Worm (Caenorhabditis elegans) whole organism, young adult: Measurements from ENCODE around the gene dsl-3.

ENCODE experiments used
- C06A6.2 ChIP-seq: fragments of 200-800 bp; sonication (Bioruptor generic); conservative IDR thresholded peaks from 2 replicates; pipeline ENCODE4 v1.3.6; 2022; ENCODE audit warnings: missing genetic modification characterization, missing compliant biosample characterization
- C17E4.6 ChIP-seq: fragments of 200-800 bp; sonication (Bioruptor generic); IDR thresholded peaks from 2 replicates; pipeline ENCODE4 v1.3.6; 2022; ENCODE audit warnings: missing genetic modification reagents, missing genetic modification characterization, missing compliant biosample characterization
- F37B4.10 ChIP-seq: fragments of 200-800 bp; sonication (Bioruptor generic); IDR thresholded peaks from 2 replicates; pipeline ENCODE4 v1.3.6; 2022; ENCODE audit warnings: missing genetic modification characterization, missing compliant biosample characterization
- Y53G8AR.9 ChIP-seq: fragments of 200-800 bp; sonication (Bioruptor generic); conservative IDR thresholded peaks from 2 replicates; pipeline ENCODE4 v1.3.6; 2022; ENCODE audit warnings: missing genetic modification reagents, missing genetic modification characterization, missing compliant biosample characterization
- Y56A3A.18 ChIP-seq: fragments of 200-800 bp; sonication (Bioruptor generic); IDR thresholded peaks from 2 replicates; pipeline ENCODE4 v1.3.6; 2022; ENCODE audit warnings: missing genetic modification reagents, missing genetic modification characterization, missing compliant biosample characterization
- Y67H2A.10 ChIP-seq: fragments of 200-800 bp; sonication (Bioruptor generic); conservative IDR thresholded peaks from 2 replicates; pipeline ENCODE4 v1.3.6; 2022; ENCODE audit warnings: missing genetic modification reagents, missing genetic modification characterization, missing compliant biosample characterization
- Y95B8A.8 ChIP-seq: fragments of 200-800 bp; sonication (Bioruptor generic); IDR thresholded peaks from 2 replicates; pipeline ENCODE4 v1.3.6; 2022; ENCODE audit warnings: missing genetic modification reagents, missing genetic modification characterization, missing compliant biosample characterization
- ama-1 ChIP-seq, 3 experiments: fragments of 150-350 bp in 1 of 3; sonication (generic microtip) in 2 of 3; optimal IDR thresholded peaks; 2 replicates each; lab custom pipeline; 2014 to 2018; ENCODE audit warnings: missing biosample characterization in 2 of 3, missing genetic modification characterization in 2 of 3, missing genetic modification reagents in 2 of 3
- aptf-2 ChIP-seq: fragments of 200-800 bp; sonication (Bioruptor generic); conservative IDR thresholded peaks from 2 replicates; pipeline ENCODE4 v1.3.6; 2022; ENCODE audit warnings: missing genetic modification reagents, missing genetic modification characterization, missing compliant biosample characterization
- attf-3 ChIP-seq: fragments of 200-800 bp; sonication (Bioruptor generic); conservative IDR thresholded peaks from 2 replicates; pipeline ENCODE4 v1.3.6; 2022; ENCODE audit warnings: missing genetic modification reagents, missing genetic modification characterization, missing compliant biosample characterization
- attf-6 ChIP-seq: fragments of 200-800 bp; sonication (Bioruptor generic); IDR thresholded peaks from 2 replicates; pipeline ENCODE4 v1.3.6; 2022; ENCODE audit warnings: missing genetic modification reagents, missing genetic modification characterization, missing compliant biosample characterization
- bed-1 ChIP-seq: fragments of 200-800 bp; sonication (Bioruptor generic); IDR thresholded peaks from 2 replicates; pipeline ENCODE4 v1.3.6; 2022; ENCODE audit warnings: missing genetic modification reagents, missing genetic modification characterization, missing compliant biosample characterization
- cebp-1 ChIP-seq, 2 experiments: fragments of 200-800 bp in 1 of 2; sonication (Bioruptor generic) in 1 of 2; sonication (generic microtip) in 1 of 2; IDR thresholded peaks in 1 of 2; optimal IDR thresholded peaks in 1 of 2; 2 replicates each; pipeline versions ENCODE4 v1.3.6 to Lab custom; 2017 to 2022; ENCODE audit warnings: missing compliant biosample characterization in 2 of 2, missing genetic modification characterization in 2 of 2, mild to moderate bottlenecking in 1 of 2, missing genetic modification reagents in 1 of 2, moderate library complexity in 1 of 2
- cebp-2 ChIP-seq: fragments of 200-800 bp; sonication (Bioruptor generic); IDR thresholded peaks from 2 replicates; pipeline ENCODE4 v1.3.6; 2022; ENCODE audit warnings: missing genetic modification characterization, missing compliant biosample characterization
- ceh-100 ChIP-seq: fragments of 200-800 bp; sonication (Bioruptor generic); IDR thresholded peaks from 2 replicates; pipeline ENCODE4 v1.3.6; 2022; ENCODE audit warnings: missing genetic modification reagents, missing genetic modification characterization, missing compliant biosample characterization
- ceh-27 ChIP-seq: fragments of 200-800 bp; sonication (Bioruptor generic); optimal IDR thresholded peaks from 2 replicates; lab custom pipeline; 2018; ENCODE audit warnings: mild to moderate bottlenecking, missing genetic modification characterization, moderate library complexity, missing compliant biosample characterization
- ceh-40 ChIP-seq: fragments of 200-800 bp; sonication (Bioruptor generic); IDR thresholded peaks from 2 replicates; pipeline ENCODE4 v1.3.6; 2022; ENCODE audit warnings: missing genetic modification characterization, missing compliant biosample characterization
- ceh-58 ChIP-seq: fragments of 200-800 bp; sonication (Bioruptor generic); IDR thresholded peaks from 2 replicates; pipeline ENCODE4 v1.3.6; 2022; ENCODE audit warnings: missing genetic modification characterization, missing compliant biosample characterization
- ceh-91 ChIP-seq: fragments of 200-800 bp; sonication (Bioruptor generic); IDR thresholded peaks from 2 replicates; pipeline ENCODE4 v1.3.6; 2022; ENCODE audit warnings: missing genetic modification reagents, missing genetic modification characterization, missing compliant biosample characterization
- chd-7 ChIP-seq: sonication (generic microtip); optimal IDR thresholded peaks from 2 replicates; lab custom pipeline; 2016; ENCODE audit warnings: mild to moderate bottlenecking, missing genetic modification characterization, moderate library complexity, missing compliant biosample characterization
- egl-44 ChIP-seq: fragments of 200-800 bp; sonication (Bioruptor generic); IDR thresholded peaks from 2 replicates; pipeline ENCODE4 v1.3.6; 2022; ENCODE audit warnings: missing genetic modification reagents, missing genetic modification characterization, missing compliant biosample characterization
- ekl-4 ChIP-seq: fragments of 200-800 bp; sonication (Bioruptor generic); IDR thresholded peaks from 2 replicates; pipeline ENCODE4 v1.3.6; 2022; ENCODE audit warnings: missing genetic modification reagents, missing genetic modification characterization, missing compliant biosample characterization
- hlh-12 ChIP-seq: sonication (generic microtip); optimal IDR thresholded peaks from 2 replicates; lab custom pipeline; 2016; ENCODE audit warnings: missing genetic modification characterization, missing compliant biosample characterization
- hmg-20 ChIP-seq: fragments of 200-800 bp; sonication (Bioruptor generic); IDR thresholded peaks from 2 replicates; pipeline ENCODE4 v1.3.6; 2022; ENCODE audit warnings: missing genetic modification reagents, missing genetic modification characterization, missing compliant biosample characterization
- hsf-1 ChIP-seq: fragments of 200-800 bp; sonication (Bioruptor generic); IDR thresholded peaks from 2 replicates; pipeline ENCODE4 v1.3.6; 2022; ENCODE audit warnings: missing genetic modification reagents, missing genetic modification characterization, missing compliant biosample characterization
- let-607 ChIP-seq, 2 experiments: fragments of 200-800 bp in 1 of 2; sonication (Bioruptor generic) in 1 of 2; sonication (generic microtip) in 1 of 2; optimal IDR thresholded peaks; 2 replicates each; lab custom pipeline; 2016 to 2018; ENCODE audit warnings: mild to moderate bottlenecking in 2 of 2, missing compliant biosample characterization in 2 of 2, missing genetic modification characterization in 2 of 2, moderate library complexity in 2 of 2, missing genotype in 1 of 2
- lin-26 ChIP-seq: fragments of 200-800 bp; sonication (Bioruptor generic); IDR thresholded peaks from 2 replicates; pipeline ENCODE4 v1.3.6; 2022; ENCODE audit warnings: missing genetic modification reagents, missing genetic modification characterization, missing compliant biosample characterization
- madf-3 ChIP-seq: fragments of 200-800 bp; sonication (Bioruptor generic); IDR thresholded peaks from 2 replicates; pipeline ENCODE4 v1.3.6; 2022; ENCODE audit warnings: missing genetic modification reagents, missing genetic modification characterization, missing compliant biosample characterization
- mcd-1 ChIP-seq: fragments of 200-800 bp; sonication (Bioruptor generic); IDR thresholded peaks from 2 replicates; pipeline ENCODE4 v1.3.6; 2022; ENCODE audit warnings: missing genetic modification reagents, missing genetic modification characterization, missing compliant biosample characterization
- mel-28 ChIP-seq: sonication (generic microtip); optimal IDR thresholded peaks from 2 replicates; lab custom pipeline; 2016; ENCODE audit warnings: borderline replicate concordance, mild to moderate bottlenecking, missing genetic modification characterization, missing compliant biosample characterization
- nfyb-1 ChIP-seq: fragments of 200-800 bp; sonication (Bioruptor generic); IDR thresholded peaks from 2 replicates; pipeline ENCODE4 v1.3.6; 2022; ENCODE audit warnings: missing genetic modification reagents, missing genetic modification characterization, missing compliant biosample characterization
- nhr-120 ChIP-seq: fragments of 200-800 bp; sonication (Bioruptor generic); IDR thresholded peaks from 2 replicates; pipeline ENCODE4 v1.3.6; 2022; ENCODE audit warnings: missing genetic modification characterization, missing compliant biosample characterization
- nhr-179 ChIP-seq: sonication (generic microtip); optimal IDR thresholded peaks from 2 replicates; lab custom pipeline; 2016; ENCODE audit warnings: mild to moderate bottlenecking, missing genetic modification characterization, missing compliant biosample characterization
- nhr-80 ChIP-seq: sonication (generic microtip); optimal IDR thresholded peaks from 2 replicates; lab custom pipeline; 2016; ENCODE audit warnings: missing genetic modification characterization, missing compliant biosample characterization
- repo-1 ChIP-seq: sonication (generic microtip); optimal IDR thresholded peaks from 2 replicates; lab custom pipeline; 2017; ENCODE audit warnings: mild to moderate bottlenecking, missing genetic modification characterization, missing compliant biosample characterization
- rpc-1 ChIP-seq, 2 experiments: fragments of 150-350 bp in 1 of 2; sonication (generic microtip) in 1 of 2; optimal IDR thresholded peaks; 2 replicates each; lab custom pipeline; 2014 to 2018; ENCODE audit warnings: missing biosample characterization in 1 of 2, missing genetic modification characterization in 1 of 2, missing genetic modification reagents in 1 of 2, missing genotype in 1 of 2
- sdz-38 ChIP-seq: sonication (generic microtip); optimal IDR thresholded peaks from 2 replicates; lab custom pipeline; 2016; ENCODE audit warnings: missing genotype, missing genetic modification characterization, missing compliant biosample characterization
- snpc-1.1 ChIP-seq: sonication (generic microtip); optimal IDR thresholded peaks from 2 replicates; lab custom pipeline; 2017; ENCODE audit warnings: missing genetic modification characterization, mild to moderate bottlenecking, missing compliant biosample characterization, antibody characterized with exemption, moderate library complexity, missing genotype, missing genetic modification reagents; ENCODE audit not compliant: insufficient read depth
- snpc-1.3 ChIP-seq: sonication (generic microtip); optimal IDR thresholded peaks from 2 replicates; lab custom pipeline; 2017; ENCODE audit warnings: missing genetic modification characterization, mild to moderate bottlenecking, missing compliant biosample characterization, antibody characterized with exemption, moderate library complexity, missing genotype, missing genetic modification reagents; ENCODE audit not compliant: insufficient read depth
- somi-1 ChIP-seq: fragments of 200-800 bp; sonication (Bioruptor generic); optimal IDR thresholded peaks from 2 replicates; lab custom pipeline; 2018; ENCODE audit warnings: mild to moderate bottlenecking, missing genetic modification characterization, missing compliant biosample characterization
- tbx-9 ChIP-seq: sonication (generic microtip); optimal IDR thresholded peaks from 2 replicates; lab custom pipeline; 2016; ENCODE audit warnings: borderline replicate concordance, missing genetic modification characterization, inconsistent platforms, missing compliant biosample characterization
- zfh-2 ChIP-seq: fragments of 200-800 bp; sonication (Bioruptor generic); conservative IDR thresholded peaks from 2 replicates; pipeline ENCODE4 v1.3.6; 2022; ENCODE audit warnings: missing genetic modification reagents, missing genetic modification characterization, missing compliant biosample characterization
- zim-3 ChIP-seq: sonication (generic microtip); optimal IDR thresholded peaks from 2 replicates; lab custom pipeline; 2017; ENCODE audit warnings: mild to moderate bottlenecking, missing genetic modification characterization, moderate library complexity, missing compliant biosample characterization
- ztf-18 ChIP-seq: sonication (generic microtip); optimal IDR thresholded peaks from 2 replicates; lab custom pipeline; 2016; ENCODE audit warnings: missing genotype, mild to moderate bottlenecking, missing genetic modification characterization, missing compliant biosample characterization
- ztf-26 ChIP-seq: sonication (generic microtip); optimal IDR thresholded peaks from 2 replicates; lab custom pipeline; 2017; ENCODE audit warnings: missing genetic modification characterization, missing compliant biosample characterization

The dsl-3 gene

ce11 chrIV:1659045-1659741 is 49.1 kb downstream of the dsl-3 start, which contains the start of gene rps-28 (continued):
- TF ChIP-seq ztf-18 = peak; percentile 81
- TF ChIP-seq C17E4.6 (GFP tag; lab: Robert Waterston, UW) = peak; percentile 31; the same call in 1 of the 2 replicates
- TF ChIP-seq zim-3 (tag; lab: Kevin White, UChicago) = no peak
- TF ChIP-seq ama-1 (optimal IDR thresholded peaks at IDR 0.05; lab: Kevin White, UChicago) = no peak
- peak in 1 of 2 experiments; percentile 58 for TF ChIP-seq ama-1 (GFP tag; optimal IDR thresholded peaks at IDR 0.05; lab: Kevin White, UChicago)
- TF ChIP-seq rpc-1 (optimal IDR thresholded peaks at IDR 0.05; lab: Kevin White, UChicago) = peak; percentile 49
- no peak for TF ChIP-seq rpc-1 (tag; optimal IDR thresholded peaks at IDR 0.05; lab: Kevin White, UChicago)
- peak; percentile 80; the same call in 1 of the 2 replicates for TF ChIP-seq lin-26 (GFP tag; lab: Robert Waterston, UW)
- TF ChIP-seq ceh-100 (GFP tag; lab: Robert Waterston, UW) = peak; percentile 94
- TF ChIP-seq bed-1 = no peak
- no peak for TF ChIP-seq Y56A3A.18
- peak; percentile 93 for TF ChIP-seq madf-3 (GFP tag; lab: Robert Waterston, UW)
- peak; percentile 65; the same call in 1 of the 2 replicates for TF ChIP-seq egl-44 (GFP tag; lab: Robert Waterston, UW)
- TF ChIP-seq ceh-40 (GFP tag; lab: Robert Waterston, UW) = no peak
- no peak for TF ChIP-seq hlh-12 (tag; lab: Kevin White, UChicago)
- peak; percentile 94 for TF ChIP-seq ekl-4 (GFP tag; lab: Robert Waterston, UW)
- TF ChIP-seq mel-28 (tag; lab: Kevin White, UChicago) = no peak
- peak; percentile 93 for TF ChIP-seq Y53G8AR.9
- TF ChIP-seq ztf-26 = peak; percentile 92
- peak; percentile 95 for TF ChIP-seq nfyb-1 (GFP tag; lab: Robert Waterston, UW)
- peak; percentile 67 for TF ChIP-seq repo-1 (tag; lab: Kevin White, UChicago)
- TF ChIP-seq chd-7 (tag; lab: Kevin White, UChicago) = peak; percentile 76
- 0 out of 2 replicates have a peak, but pooled peaks have one; percentile 47 for TF ChIP-seq aptf-2 (GFP tag; lab: Robert Waterston, UW)
- peak; percentile 92 for TF ChIP-seq ceh-27 (GFP tag; lab: Kevin White, UChicago)
- peak; percentile 76 for TF ChIP-seq attf-6 (GFP tag; lab: Robert Waterston, UW)
- TF ChIP-seq nhr-120 (GFP tag; lab: Robert Waterston, UW) = no peak
- TF ChIP-seq snpc-1.1 = peak; percentile 55
- no peak for TF ChIP-seq ceh-58 (GFP tag; lab: Robert Waterston, UW)
- TF ChIP-seq somi-1 (GFP tag; lab: Kevin White, UChicago) = peak; percentile 91
- peak; percentile 90 for TF ChIP-seq ceh-91 (GFP tag; lab: Robert Waterston, UW)
- peak; percentile 85 for TF ChIP-seq Y67H2A.10 (GFP tag; lab: Robert Waterston, UW)
- peak; percentile 69 to 85 for TF ChIP-seq let-607 (tag; optimal IDR thresholded peaks at IDR 0.05; lab: Kevin White, UChicago)
- peak; percentile 95 for TF ChIP-seq nhr-80 (tag; lab: Kevin White, UChicago)
- TF ChIP-seq nhr-179 (tag; lab: Kevin White, UChicago) = no peak
- TF ChIP-seq cebp-2 (GFP tag; lab: Robert Waterston, UW) = no peak
- TF ChIP-seq tbx-9 = no peak
- peak; percentile 92 for TF ChIP-seq mcd-1
- TF ChIP-seq Y95B8A.8 (GFP tag; lab: Robert Waterston, UW) = peak; percentile 95
- peak; percentile 95 for TF ChIP-seq zfh-2 (GFP tag; lab: Robert Waterston, UW)
- TF ChIP-seq attf-3 (GFP tag; lab: Robert Waterston, UW) = peak; percentile 100
- TF ChIP-seq sdz-38 (tag; lab: Kevin White, UChicago) = no peak
- TF ChIP-seq hmg-20 (GFP tag; lab: Robert Waterston, UW) = peak; percentile 71; the same call in 1 of the 2 replicates
- peak; percentile 75 for TF ChIP-seq hsf-1 (GFP tag; lab: Robert Waterston, UW)
- TF ChIP-seq F37B4.10 (GFP tag; lab: Robert Waterston, UW) = 0 out of 2 replicates have a peak, but pooled peaks have one; percentile 67
- peak; percentile 84 for TF ChIP-seq snpc-1.3 (tag; lab: Kevin White, UChicago)
- peak; percentile 56; the same call in 1 of the 2 replicates for TF ChIP-seq cebp-1 (GFP tag; IDR thresholded peaks at IDR 0.05; lab: Robert Waterston, UW)
- peak; percentile 91 for TF ChIP-seq cebp-1 (tag; optimal IDR thresholded peaks at IDR 0.05; lab: Kevin White, UChicago)
- peak; percentile 97 for TF ChIP-seq C06A6.2 (GFP tag; lab: Robert Waterston, UW)
